Worm (Caenorhabditis elegans): ENCODE results near the gene F01G10.9.
A peak's percentile ranks its signal among the peaks of the same experiment; 100 is the strongest.

The F01G10.9 gene

ce11 chrIV:10273781-10274313 lies 14.4 kb upstream of the F01G10.9 start, which contains the start of gene Y43C5A.3 (continued):
- no peak for TF ChIP-seq jun-1 (tag; optimal IDR thresholded peaks at IDR 0.05)
- TF ChIP-seq ceh-90 (tag; optimal IDR thresholded peaks at IDR 0.05), result no peak
- TF ChIP-seq blmp-1 (tag; optimal IDR thresholded peaks at IDR 0.05), result peak; percentile 69
- no peak for TF ChIP-seq ceh-82 (tag; optimal IDR thresholded peaks at IDR 0.05)
- no peak for TF ChIP-seq grh-1 (GFP tag; IDR thresholded peaks at IDR 0.05)
- peak; percentile 18 for TF ChIP-seq nhr-47 (tag; optimal IDR thresholded peaks at IDR 0.05)
- no peak for TF ChIP-seq nhr-84 (tag; optimal IDR thresholded peaks at IDR 0.05)
- TF ChIP-seq nhr-77 (tag; optimal IDR thresholded peaks at IDR 0.05), result no peak
- TF ChIP-seq efl-3 (GFP tag; optimal IDR thresholded peaks at IDR 0.05), result no peak
- TF ChIP-seq unc-62 (GFP tag; optimal IDR thresholded peaks at IDR 0.05), result no peak
- no peak for TF ChIP-seq ama-1 (optimal IDR thresholded peaks at IDR 0.05)
- no peak for TF ChIP-seq fos-1 (tag; optimal IDR thresholded peaks at IDR 0.05)
- no peak for TF ChIP-seq tlp-1 (tag; optimal IDR thresholded peaks at IDR 0.05)
- no peak for TF ChIP-seq sox-4 (tag; optimal IDR thresholded peaks at IDR 0.05)
- no peak for TF ChIP-seq nhr-19 (GFP tag; conservative IDR thresholded peaks at IDR 0.05)
- no peak for TF ChIP-seq fkh-8 (tag; optimal IDR thresholded peaks at IDR 0.05)
- no peak for TF ChIP-seq rnt-1 (tag; optimal IDR thresholded peaks at IDR 0.05)
- no peak for TF ChIP-seq zip-4 (GFP tag; optimal IDR thresholded peaks at IDR 0.05)
- no peak for TF ChIP-seq ztf-4 (tag; optimal IDR thresholded peaks at IDR 0.05)
- peak; percentile 53 for TF ChIP-seq nhr-71 (tag; optimal IDR thresholded peaks at IDR 0.05)
- TF ChIP-seq pqm-1 (tag; optimal IDR thresholded peaks at IDR 0.05), result no peak
- TF ChIP-seq lin-13 (GFP tag; optimal IDR thresholded peaks at IDR 0.05), result no peak
- peak in 1 of 2 experiments; percentile 28 for TF ChIP-seq lin-35 (GFP tag; optimal IDR thresholded peaks at IDR 0.05)
- no peak for TF ChIP-seq Y116A8C.19 (tag; optimal IDR thresholded peaks at IDR 0.05; ENCODE audit: borderline replicate concordance)
- no peak for TF ChIP-seq swsn-7 (tag; optimal IDR thresholded peaks at IDR 0.05)
- no peak for TF ChIP-seq isw-1 (GFP tag; IDR thresholded peaks at IDR 0.05)
- no peak for TF ChIP-seq fkh-10 (GFP tag; optimal IDR thresholded peaks at IDR 0.05)
- TF ChIP-seq nhr-90 (tag; optimal IDR thresholded peaks at IDR 0.05; ENCODE audit: poor library complexity), result no peak
- no peak for TF ChIP-seq zag-1 (tag; optimal IDR thresholded peaks at IDR 0.05)
- TF ChIP-seq mep-1 (tag; optimal IDR thresholded peaks at IDR 0.05), result no peak
- TF ChIP-seq egl-27 (tag; optimal IDR thresholded peaks at IDR 0.05), result no peak
- TF ChIP-seq ceh-88 (GFP tag; IDR thresholded peaks at IDR 0.05), result no peak
- peak; percentile 70 for TF ChIP-seq nhr-85 (tag)
- no peak for TF ChIP-seq lin-15B (tag; optimal IDR thresholded peaks at IDR 0.05)
- no peak for TF ChIP-seq ztf-11 (tag; optimal IDR thresholded peaks at IDR 0.05)
- no peak for TF ChIP-seq nhr-76 (tag; optimal IDR thresholded peaks at IDR 0.05)
- no peak for TF ChIP-seq unc-130 (tag; optimal IDR thresholded peaks at IDR 0.05)
- TF ChIP-seq nhr-20 (tag; optimal IDR thresholded peaks at IDR 0.05), result peak; percentile 57
- TF ChIP-seq F16B12.6 (tag; optimal IDR thresholded peaks at IDR 0.05), result no peak
- TF ChIP-seq ceh-8 (GFP tag; optimal IDR thresholded peaks at IDR 0.05), result no peak
- TF ChIP-seq nhr-12 (tag; optimal IDR thresholded peaks at IDR 0.05), result no peak
- no peak for TF ChIP-seq C04F5.9 (tag; optimal IDR thresholded peaks at IDR 0.05)
- TF ChIP-seq lir-3 (tag; optimal IDR thresholded peaks at IDR 0.05; ENCODE audit: poor library complexity), result no peak
- no peak for TF ChIP-seq nhr-11 (tag; optimal IDR thresholded peaks at IDR 0.05)
- TF ChIP-seq C16A3.4 (tag; optimal IDR thresholded peaks at IDR 0.05), result no peak

ce11 chrIV:10273360-10273759 lies 13.9 kb upstream of the F01G10.9 start:
- TF ChIP-seq sptf-1 (tag; optimal IDR thresholded peaks at IDR 0.05), result no peak
- TF ChIP-seq pqm-1 (tag; optimal IDR thresholded peaks at IDR 0.05), result no peak
- no peak for TF ChIP-seq pax-3 (tag; optimal IDR thresholded peaks at IDR 0.05)
- no peak for TF ChIP-seq lin-39 (tag; optimal IDR thresholded peaks at IDR 0.05)
- TF ChIP-seq nhr-77 (tag; optimal IDR thresholded peaks at IDR 0.05), result no peak
- no peak for TF ChIP-seq aly-2 (tag; optimal IDR thresholded peaks at IDR 0.05)

Measured in whole organism, L1 larva.